Fruit fly (Drosophila melanogaster) ovary, adult (tissue): ENCODE results near the gene CG16959.
A peak's percentile ranks its signal among the peaks of the same experiment; 100 is the strongest.

Source experiments
- CG17801 ChIP-seq: fragments of 200-800 bp; optimal IDR thresholded peaks from 2 replicates; lab custom pipeline; 2019; ENCODE audit warnings: missing biosample characterization, mild to moderate bottlenecking, missing genetic modification characterization, moderate library complexity; ENCODE audit not compliant: partially characterized antibody

Gene CG16959

DNA sequence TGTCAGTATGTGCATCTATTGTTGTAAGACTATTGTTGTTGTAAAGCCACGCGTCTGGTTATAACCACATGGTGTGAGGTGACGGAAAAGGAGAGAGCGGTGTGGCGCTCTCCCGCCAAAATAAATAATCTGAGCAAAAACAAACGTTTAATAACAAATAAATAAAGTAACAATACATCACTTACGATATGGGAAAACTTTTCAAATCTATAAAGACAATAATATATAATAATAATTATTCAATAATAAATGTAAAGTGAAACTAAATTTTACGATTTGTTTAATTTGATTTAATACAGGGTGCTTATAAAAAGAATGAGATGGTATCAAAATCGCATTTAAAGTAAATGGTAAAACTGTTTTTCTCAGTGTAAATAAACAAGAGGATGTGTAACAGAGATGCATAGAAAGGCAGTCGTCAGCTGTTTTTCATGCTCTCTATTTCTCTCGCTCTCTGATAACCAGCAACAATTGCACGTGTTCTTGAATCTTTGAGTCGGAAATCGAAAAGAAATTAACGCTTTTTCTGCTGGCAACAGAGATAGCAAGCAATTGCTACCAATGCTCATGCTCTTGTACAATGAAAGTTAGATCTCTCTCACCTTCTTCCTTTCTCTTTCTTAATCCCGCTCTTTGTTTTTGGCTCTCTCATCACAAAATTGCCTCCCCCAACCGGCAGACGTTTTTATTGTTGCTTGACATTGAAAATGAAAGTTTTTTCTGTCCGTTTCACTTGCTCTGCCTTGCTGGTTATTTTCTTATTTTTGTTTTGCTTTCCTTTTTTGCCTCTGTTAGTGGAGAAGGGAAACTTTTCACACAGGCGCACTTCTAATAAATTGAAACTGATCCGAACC, 26.2 kb downstream of the CG16959 start:
- peak; percentile 86 for TF ChIP-seq CG17801 (GFP tag; lab: Kevin White, UChicago)

DNA sequence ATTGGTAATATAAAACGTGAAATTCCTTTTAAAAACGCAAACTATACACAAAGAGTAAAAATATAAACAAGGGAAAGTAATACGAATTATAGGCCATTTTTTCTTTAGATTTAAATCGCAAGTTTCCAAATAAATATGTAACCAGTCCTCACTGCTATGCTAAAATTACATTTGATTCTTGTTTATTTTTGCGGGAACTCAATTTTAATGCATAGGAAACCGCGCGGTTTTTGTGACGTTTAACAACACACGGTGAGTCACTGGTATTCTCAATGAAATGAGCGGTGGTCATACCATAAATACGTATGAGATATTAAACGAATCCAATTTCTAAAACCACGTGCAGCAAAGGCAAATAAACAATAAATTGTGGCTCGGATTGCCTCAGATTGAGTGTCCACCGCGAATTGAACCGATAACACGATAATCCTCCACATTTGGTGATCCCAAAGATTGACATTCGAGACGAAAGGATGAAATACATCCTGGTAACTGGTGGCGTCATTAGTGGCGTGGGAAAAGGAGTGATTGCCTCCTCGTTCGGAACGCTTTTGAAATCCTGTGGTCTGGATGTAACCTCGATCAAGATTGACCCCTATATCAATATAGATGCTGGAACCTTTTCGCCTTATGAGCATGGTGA, 27.1 kb downstream of the CG16959 start, which contains the start of gene Ctps:
TSS of gene Ctps (plus strand) at position 37 of the 643 bp plus-strand sequence.
- TF ChIP-seq CG17801 (GFP tag; lab: Kevin White, UChicago) = no peak

DNA sequence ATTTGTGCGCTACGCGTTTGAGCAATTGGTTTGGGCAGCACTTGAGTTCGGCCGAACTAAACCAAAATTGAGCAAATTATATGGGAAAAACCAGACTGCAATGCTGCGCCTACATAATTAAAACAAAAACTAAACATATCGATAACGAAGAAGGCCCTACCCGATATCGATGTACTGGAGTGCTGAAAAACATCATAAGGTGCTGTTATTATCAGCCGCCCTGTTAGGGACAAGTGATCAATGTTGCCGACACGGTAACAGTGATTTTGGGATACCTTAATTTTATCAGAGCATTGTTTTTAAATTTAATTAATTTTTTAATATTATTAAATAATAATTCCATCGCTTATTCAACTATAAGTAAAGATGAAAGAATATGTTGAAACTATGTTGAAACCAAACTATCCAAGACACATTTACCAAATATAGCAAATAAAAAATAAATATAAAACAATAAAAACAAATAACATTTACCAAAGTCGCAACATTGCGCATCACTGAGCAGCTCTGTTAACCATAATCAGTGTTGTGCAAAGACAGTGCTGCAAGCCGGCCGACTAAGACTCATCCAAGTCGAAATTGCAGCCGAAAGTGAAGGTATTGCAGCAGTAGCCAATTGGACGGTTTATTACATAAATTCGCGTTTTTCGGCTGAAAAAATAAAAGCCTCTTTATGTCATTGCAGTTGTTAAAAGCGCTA, 30.4 kb downstream of the CG16959 start, which contains the start of the genes sstn, Plp and GlyRS:
TSS of gene sstn (minus strand) at position 131 of the 700 bp plus-strand sequence.
TSS of gene Plp (minus strand) at position 136 of the 700 bp plus-strand sequence.
TSS of gene GlyRS (plus strand) at position 554 of the 700 bp plus-strand sequence.
- no peak for TF ChIP-seq CG17801 (GFP tag; lab: Kevin White, UChicago)

DNA sequence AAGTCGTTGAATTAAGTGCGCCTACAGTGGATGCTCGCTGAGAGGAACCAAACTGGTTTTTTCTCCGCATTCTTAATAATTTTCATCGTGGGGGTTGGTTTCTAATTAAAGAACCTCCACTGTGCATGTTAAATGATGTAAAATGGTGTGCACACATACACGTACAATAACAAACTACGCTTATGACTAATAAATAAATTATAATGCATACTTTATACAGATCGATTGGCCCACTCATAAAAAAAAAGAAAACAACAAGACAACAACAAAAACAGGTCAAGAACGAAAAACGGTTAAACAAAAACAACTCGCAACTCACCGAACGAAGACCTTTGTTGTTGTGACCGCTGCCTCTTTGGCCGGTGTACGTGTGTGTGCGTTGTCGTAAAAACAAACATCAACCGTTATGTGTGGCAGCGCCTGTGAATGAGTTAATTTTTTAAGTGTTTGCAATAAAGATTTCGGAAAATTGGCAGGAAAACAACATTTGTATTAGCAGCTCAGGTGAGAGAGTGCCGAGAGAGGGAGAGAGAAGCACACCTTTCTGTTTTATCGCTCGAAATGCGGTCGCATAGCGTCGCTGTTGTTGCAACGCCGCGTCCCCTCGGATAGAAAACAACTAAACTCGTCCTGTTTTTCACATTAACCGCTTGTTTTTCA, 31.1 kb downstream of the CG16959 start:
- peak; percentile 44 for TF ChIP-seq CG17801 (GFP tag; lab: Kevin White, UChicago)

DNA sequence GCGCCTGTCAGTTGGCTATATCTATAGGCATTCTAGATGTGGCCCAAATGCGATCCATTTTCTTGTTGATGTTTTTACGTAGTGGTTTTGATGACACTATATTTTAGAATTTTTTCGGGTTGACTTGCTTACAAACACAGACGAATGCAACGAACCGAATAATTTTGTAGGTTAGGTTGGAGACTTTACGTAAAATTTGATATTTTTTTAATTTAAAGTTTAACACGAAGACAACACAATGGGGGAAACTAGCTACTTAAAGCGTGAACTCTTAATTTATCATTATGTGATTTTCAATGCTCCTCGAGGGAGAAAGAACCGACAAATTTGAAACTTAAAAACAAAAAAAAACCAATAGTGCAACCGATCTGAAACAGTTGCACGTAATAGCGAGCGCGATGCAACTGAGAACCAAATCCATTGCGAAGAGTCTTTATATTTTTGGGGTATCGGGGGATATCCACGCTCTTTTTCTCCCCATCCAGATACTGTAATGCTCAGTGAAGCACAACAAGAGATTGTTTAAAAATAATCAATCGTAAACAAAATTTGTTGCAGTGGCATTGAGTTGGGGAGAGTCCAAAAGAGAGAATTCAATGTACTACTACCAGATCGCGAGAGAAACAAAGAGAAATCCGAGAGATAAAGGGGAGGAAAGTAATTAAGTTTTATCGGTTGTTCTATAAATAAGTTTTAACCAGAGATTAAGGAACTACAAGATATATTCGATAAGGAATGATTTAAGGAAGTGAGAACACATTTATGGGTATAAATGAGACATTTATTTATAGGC, 35.0 kb downstream of the CG16959 start:
- TF ChIP-seq CG17801 (GFP tag; lab: Kevin White, UChicago) = no peak

DNA sequence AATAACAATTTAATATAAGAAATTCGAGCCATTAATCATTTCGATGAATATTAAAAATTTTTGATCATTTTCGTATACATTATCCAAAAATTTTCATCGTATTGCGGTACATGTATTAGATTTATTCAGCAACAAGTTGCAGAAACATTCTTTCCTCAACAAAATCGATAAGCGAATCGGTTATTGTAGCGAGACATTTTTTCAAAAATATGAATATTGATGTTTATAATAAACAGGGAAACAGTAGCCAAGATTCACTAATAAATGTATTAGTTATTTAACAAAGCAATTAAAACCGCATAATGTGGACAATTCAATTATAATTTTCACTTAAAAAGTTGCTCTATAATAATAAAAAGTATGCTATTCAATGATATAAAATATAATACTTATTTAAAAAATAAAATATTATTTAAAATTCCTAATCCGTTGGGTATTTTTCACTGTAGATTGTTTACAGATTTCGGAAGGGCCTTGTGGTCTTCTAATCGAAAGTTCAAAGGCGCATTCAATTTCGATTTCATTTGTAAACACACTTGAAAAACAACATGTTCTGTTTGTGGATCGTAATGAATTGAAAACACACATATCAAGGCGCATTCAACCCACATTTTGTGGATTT, 35.9 kb downstream of the CG16959 start:
- TF ChIP-seq CG17801 (GFP tag; lab: Kevin White, UChicago) = no peak

DNA sequence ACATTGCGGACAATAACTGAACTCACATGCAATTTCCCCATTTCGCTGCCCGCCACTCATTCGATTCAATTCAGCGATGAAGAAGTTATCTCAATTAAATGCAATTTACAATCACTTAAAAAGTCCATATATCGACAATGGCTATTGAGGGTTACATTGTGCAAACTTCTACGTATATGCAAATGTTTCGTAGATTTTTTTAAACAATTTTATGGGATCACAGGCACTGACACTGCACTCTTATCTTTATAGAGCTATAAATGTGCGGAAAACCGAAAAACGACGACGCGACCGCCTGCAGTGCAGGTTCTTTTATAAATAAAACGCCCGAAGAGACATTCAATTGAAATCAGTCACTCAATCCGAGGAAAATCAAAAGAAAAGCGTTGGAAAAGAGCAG, 36.8 kb downstream of the CG16959 start:
- no peak for TF ChIP-seq CG17801 (GFP tag; lab: Kevin White, UChicago)

DNA sequence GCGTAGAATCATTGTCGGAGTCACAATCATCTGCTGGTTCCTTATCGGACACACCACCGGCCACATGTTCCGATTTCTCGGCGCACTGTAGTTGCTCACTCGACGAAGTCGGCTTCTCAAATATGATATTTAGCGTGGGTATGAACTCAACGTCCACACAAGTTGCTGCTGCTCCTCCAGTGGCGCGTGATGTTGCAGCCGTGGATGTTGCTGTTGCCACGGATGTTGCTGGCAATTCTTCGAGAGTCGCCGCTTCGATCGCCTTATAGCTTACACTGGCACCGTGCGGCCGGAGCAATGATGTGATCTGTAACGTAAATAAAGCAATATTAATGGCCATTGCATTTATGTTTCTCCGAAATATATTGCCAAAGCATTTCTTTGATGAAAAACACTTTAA, 40.8 kb downstream of the CG16959 start:
- no peak for TF ChIP-seq CG17801 (GFP tag; lab: Kevin White, UChicago)

DNA sequence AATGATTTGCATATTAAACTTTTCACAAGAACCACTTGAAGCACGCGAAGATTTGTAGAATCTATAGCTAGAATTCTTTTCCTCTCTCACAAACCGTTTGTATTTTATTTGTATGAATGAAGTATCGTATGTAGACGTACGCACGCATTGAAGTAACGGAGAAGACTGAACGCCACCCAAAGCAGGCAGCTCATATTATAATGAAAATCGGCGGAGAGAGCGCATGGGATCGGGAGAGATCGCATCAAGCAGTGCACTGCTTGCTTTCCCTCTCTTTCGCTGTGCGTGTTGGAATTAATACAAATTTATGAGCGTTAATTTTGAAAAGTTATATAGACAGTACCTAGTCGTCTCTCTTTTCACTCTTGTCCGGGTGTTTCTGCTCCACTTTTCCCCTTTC, 45.8 kb downstream of the CG16959 start:
- no peak for TF ChIP-seq CG17801 (GFP tag; lab: Kevin White, UChicago)

DNA sequence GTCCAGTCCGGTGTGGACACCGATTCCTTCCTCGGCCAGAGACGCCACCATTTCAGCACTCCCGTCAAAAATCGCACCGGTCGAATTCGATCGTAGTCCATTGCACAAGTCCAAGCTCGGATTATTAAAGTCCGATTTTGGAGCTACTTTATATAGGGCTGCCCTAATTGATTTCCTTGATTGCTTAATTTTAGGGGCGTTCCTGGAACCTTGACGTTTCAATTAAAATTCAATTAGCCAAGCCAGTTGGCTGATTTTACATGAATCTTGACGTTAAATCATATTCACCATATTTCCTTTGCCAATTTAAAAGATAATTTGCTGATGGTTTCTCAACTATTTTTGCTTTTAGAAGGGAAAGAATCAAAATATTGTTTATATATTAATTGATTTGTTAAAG, 46.8 kb downstream of the CG16959 start, which contains the start of gene Or71a:
TSS of gene Or71a (minus strand) at position 101 of the 400 bp plus-strand sequence.
- no peak for TF ChIP-seq CG17801 (GFP tag; lab: Kevin White, UChicago)

DNA sequence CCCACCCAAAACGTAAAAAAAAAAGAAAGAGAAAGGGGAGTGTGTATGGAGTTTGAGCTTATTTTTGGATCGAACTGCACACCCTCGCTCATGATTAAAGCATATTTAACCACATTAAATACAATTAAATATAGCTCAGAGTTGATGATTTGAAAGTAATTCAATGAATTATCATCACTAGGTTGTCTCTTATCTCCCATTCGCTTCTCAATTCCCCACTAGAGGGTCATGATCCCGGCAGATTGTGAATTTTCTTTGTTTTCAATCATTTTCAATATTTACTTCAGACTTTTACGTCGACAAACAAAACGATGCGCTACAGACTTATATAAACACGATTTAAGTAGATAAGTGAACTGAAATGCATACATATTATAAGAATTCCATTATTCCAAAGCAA, 48.7 kb downstream of the CG16959 start:
- no peak for TF ChIP-seq CG17801 (GFP tag; lab: Kevin White, UChicago)

DNA sequence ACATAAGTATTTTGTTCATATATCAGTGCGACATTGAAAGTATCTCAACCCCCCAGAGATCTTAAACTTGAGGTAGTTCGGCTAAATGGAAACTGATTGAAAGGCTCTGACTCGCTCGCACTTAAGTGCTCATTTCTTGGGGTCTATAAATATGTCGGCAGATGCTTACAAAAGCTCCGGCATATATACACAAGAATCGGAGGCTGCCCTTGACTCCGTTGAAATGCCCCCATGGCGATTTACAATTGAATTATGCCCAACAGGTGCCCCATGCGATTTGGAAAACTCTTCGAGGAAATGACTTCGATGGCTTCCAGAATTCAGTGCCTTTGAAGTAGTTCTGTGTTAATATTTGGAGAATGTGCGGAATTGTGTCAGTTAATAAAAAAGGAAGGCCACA, 51.4 kb downstream of the CG16959 start:
- no peak for TF ChIP-seq CG17801 (GFP tag; lab: Kevin White, UChicago)

DNA sequence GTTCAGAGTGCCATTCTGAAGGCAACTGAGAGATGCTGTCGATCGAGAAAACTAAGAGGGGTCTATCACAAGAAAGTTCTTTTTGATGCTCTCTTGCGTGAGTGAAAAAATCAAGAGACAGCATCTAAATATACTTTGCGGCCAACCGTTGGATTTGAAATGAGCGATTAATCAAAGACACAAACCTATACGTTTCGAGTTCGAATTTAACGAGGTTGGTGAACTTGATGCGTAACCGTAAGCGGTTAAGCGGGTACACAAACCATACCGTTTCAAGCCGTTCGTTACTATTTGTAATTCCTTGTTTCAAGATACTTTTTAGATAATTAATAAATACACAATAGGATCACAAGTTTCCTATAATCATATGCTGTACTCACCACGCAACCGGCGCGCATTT, 53.0 kb downstream of the CG16959 start:
- no peak for TF ChIP-seq CG17801 (GFP tag; lab: Kevin White, UChicago)
